Fruit fly (Drosophila melanogaster): Measurements from ENCODE around the gene InR.

InR gene

DNA sequence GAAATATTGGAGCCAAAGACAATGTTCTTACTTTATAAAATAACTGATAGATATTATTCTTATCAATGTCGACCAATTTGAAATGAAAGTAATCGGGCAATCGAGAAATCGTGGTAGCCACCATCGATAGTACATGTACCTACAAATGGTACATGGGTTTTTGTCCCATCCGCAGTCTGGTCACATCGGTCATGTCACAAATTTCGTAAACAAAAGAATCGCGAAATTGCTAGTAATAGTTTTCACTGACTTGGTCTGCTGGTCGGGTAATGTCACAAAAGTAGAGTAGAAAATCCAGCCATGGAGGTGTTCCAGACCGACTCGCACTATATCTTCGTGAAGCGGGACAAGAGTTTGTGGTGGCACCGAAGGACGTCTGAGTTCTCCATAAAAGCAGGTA lies 98.4 kb downstream of the InR start, which contains the start of gene sp3:
Gene sp3, plus strand, starts transcription at position 173 of the 400 bp plus-strand sequence.
- TF ChIP-seq Abd-B (GFP tag; optimal IDR thresholded peaks at IDR 0.05): no peak
- no peak for TF ChIP-seq HLH106 (tag; optimal IDR thresholded peaks at IDR 0.05)
- no peak for TF ChIP-seq GATAd (GFP tag; optimal IDR thresholded peaks at IDR 0.05)
- no peak for TF ChIP-seq CG9705 (GFP tag; optimal IDR thresholded peaks at IDR 0.05)
- no peak for TF ChIP-seq woc (GFP tag; optimal IDR thresholded peaks at IDR 0.05)
- TF ChIP-seq br (GFP tag; optimal IDR thresholded peaks at IDR 0.05): no peak
- TF ChIP-seq usp (GFP tag; optimal IDR thresholded peaks at IDR 0.05): no peak
- no peak for TF ChIP-seq rgr (GFP tag; optimal IDR thresholded peaks at IDR 0.05)
- TF ChIP-seq Dif (GFP tag; optimal IDR thresholded peaks at IDR 0.05; ENCODE audit: partially characterized antibody): no peak
- TF ChIP-seq fru (GFP tag; optimal IDR thresholded peaks at IDR 0.05): no peak

Measured in whole organism, wandering third instar larva.